Worm (Caenorhabditis elegans) whole organism, dauer: Measurements from ENCODE around the gene nac-3.

Experiments
- unc-62 ChIP-seq: sonication (generic microtip); optimal IDR thresholded peaks from 2 replicates; lab custom pipeline; 2017; ENCODE audit warnings: missing biosample characterization, missing genetic modification reagents, missing genetic modification characterization

The nac-3 gene

ce11 chrIII:10152495-10152894 is at the start of gene nac-3:
TSS of gene nac-3 (plus strand) at chrIII:10152795.
- no peak for TF ChIP-seq unc-62

- no peak for TF ChIP-seq unc-62
These were observed 46.2 kb upstream of the nac-3 start, which contains the start of gene srt-55 for ce11 chrIII:10106390-10106789. TSS of gene srt-55 (minus strand) at chrIII:10106490.

DNA sequence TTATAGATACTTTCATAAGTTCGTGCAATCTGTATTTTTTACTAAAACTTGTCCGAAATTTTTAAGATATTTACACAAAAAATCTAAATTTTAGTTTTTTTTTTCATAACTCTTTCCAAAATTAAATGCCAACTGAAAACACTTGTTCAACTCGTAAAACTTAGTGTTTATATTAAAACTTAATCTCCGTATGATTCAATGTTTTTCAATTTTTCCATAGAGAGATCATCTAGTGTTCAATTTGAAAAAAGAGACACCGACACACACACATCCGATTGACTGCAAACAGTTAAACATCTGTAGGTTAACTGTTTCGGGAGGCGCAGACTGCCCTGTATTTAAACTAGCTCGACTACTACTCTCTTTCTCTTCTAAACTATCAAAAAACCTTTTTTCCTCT is 43.6 kb upstream of the nac-3 start, which contains the start of gene T16H12.9:
T16H12.9 (plus strand) TSS at position 301 of the 400 bp plus-strand sequence.
- TF ChIP-seq unc-62, result no peak

DNA sequence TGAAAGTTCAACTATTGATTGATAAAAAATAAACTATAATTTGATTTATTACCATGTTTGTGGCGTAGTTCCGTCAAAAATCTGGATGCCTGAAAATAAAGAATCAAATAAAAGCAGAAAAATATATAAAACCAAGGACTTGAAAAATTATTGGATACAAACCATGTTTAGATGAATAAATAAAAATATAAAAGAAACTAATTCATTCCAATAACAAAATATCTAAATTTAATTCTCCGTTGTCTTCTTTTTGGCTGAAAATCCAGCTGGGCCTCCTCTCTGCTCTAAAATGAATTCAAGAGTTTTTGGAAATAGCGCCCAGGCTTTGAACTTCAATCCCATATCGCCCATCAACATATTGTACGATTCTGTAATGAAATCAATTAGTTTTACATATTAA is 39.6 kb upstream of the nac-3 start, which contains the start of gene vps-29:
vps-29 (minus strand) TSS at position 101 of the 400 bp plus-strand sequence.
- no peak for TF ChIP-seq unc-62

ce11 chrIII:10114662-10115061 is 37.9 kb upstream of the nac-3 start, which contains the start of the genes ZK1128.1 and mett-10:
TSS of gene ZK1128.1 (minus strand) at chrIII:10114760.
TSS of gene mett-10 (plus strand) at chrIII:10115036.
- no peak for TF ChIP-seq unc-62

DNA sequence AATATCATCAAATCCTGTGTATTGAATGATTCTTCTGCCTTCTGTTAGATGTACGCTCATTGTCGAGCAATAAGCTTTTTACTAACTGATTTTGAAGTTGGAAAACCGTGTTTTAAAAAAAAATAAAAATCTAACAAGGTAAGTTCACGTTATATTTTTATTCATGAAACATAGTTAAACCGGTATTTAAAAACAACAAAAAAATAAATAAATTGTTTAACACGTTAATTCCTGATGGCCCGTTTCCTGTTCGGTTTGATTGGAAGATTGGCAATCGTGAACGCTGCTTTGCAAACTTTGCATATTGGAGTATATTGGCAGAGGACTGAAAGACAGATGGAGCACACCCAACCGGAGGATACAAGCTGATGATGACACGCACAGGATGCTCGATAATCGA is 33.8 kb upstream of the nac-3 start, which contains the start of gene ZK1128.3:
ZK1128.3 (minus strand) TSS at position 101 of the 400 bp plus-strand sequence.
- TF ChIP-seq unc-62, result no peak

- TF ChIP-seq unc-62, result no peak
These were observed 32.3 kb upstream of the nac-3 start, which contains the start of the genes gtf-2H3 and ham-3 for ce11 chrIII:10120076-10120831. TSS of gene gtf-2H3 (minus strand) at chrIII:10120148. TSS of gene ham-3 (plus strand) at chrIII:10120781.

- no peak for TF ChIP-seq unc-62
These were observed 28.9 kb upstream of the nac-3 start, which contains the start of gene ttll-4 for ce11 chrIII:10123586-10124233. TSS of gene ttll-4 (plus strand) at chrIII:10124183.

ce11 chrIII:10126375-10126774 is 26.2 kb upstream of the nac-3 start:
- no peak for TF ChIP-seq unc-62

DNA sequence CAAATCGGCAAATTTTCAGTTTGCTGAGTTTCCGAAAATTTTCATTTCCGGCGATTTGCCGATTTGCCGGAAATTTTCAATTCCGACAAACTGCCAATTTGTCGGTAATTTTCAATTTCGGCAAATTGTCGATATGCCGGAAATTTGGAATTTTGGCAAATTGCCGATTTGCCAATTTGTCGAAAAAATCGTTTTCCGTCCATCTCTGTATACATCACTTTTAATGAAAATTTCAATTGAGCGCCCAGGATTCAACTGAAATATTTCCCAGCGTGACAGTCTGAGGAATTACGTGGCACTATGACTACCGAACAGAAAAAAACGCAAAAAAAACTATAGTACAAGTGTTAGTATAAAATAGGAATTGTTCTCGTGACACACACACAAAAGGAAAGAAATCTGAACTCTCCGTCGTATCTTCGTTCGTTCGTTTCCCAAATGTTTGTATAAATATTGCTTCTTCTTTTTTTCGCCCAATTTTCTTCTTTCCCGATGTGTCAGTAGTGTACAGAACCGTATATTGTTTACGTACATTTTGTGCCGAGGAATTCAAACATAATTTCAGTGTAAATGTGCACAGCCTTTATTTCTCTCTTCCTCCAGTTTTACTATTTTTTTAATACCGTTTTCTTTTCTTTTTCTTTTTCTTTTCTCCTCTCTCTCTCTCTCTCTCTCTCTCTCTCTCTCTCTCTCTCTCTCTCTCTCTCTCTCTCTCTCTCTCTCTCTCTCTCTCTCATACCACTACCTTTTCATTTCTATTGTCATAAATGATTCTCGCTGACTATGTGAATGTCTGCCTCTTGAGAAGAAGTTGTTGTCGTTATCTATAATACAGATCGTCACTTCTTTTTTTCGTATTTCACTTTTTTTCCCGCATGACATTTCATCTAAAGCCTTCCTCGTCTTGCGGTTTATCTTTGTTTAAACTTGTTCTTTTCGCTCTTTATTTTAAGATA is 19.8 kb upstream of the nac-3 start:
- no peak for TF ChIP-seq unc-62

ce11 chrIII:10134517-10134916 is 18.1 kb upstream of the nac-3 start:
- no peak for TF ChIP-seq unc-62

- no peak for TF ChIP-seq unc-62
These were observed 15.8 kb upstream of the nac-3 start, which contains the start of gene ZK1128.7 for ce11 chrIII:10136778-10137177. TSS of gene ZK1128.7 (plus strand) at chrIII:10137006.

- no peak for TF ChIP-seq unc-62
These were observed 11.9 kb upstream of the nac-3 start, which contains the start of gene K08E5.6 for ce11 chrIII:10140732-10141131. TSS of gene K08E5.6 (plus strand) at chrIII:10141032.

- TF ChIP-seq unc-62, result no peak
These were observed 5.9 kb upstream of the nac-3 start, which contains the start of gene K08E5.1 for ce11 chrIII:10146701-10147100. TSS of gene K08E5.1 (minus strand) at chrIII:10146801.

DNA sequence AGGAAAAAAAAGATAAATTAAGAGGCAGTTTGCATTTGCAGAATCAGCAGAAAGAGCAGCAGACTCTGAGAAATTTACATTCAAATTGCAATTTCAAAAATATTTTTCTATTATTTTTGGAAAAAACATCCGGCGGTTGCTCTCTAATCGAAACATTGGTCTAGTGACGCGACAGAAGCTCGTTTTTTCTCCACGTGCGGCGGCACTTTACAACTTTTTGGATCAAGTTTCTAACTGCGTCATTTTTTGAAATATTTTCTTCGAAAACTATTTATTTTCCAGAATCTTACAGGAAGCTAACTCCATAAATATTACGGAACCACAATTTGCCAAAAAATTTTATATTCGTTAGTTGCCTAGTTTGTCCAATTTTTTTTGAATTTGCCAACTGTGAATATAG is 2.7 kb upstream of the nac-3 start:
- TF ChIP-seq unc-62, result no peak

DNA sequence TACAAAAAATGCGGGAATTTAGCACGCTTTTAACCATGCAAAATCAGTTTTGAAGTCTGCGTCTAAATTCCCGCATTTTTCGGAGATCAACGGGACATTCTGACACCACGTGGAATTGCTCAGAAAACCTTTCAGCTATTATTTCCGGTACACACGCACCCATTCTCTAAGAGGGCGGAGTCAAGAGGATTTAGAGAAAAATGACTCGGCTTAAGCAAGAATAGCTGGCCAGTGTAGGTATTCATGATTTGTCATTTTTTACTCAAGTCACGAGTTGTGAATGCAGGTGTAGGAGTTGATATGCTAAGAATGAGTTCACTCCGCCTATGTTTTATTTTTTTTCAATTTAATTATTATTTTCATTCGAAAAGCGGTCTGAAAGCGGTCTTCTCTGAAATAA is 1.9 kb upstream of the nac-3 start:
- TF ChIP-seq unc-62, result no peak
